Worm (Caenorhabditis elegans): ENCODE measurements around the gene grl-3.

Gene grl-3

ce11 chrV:11410902-11411561 lies at the start of gene grl-3, which contains the start of gene K03B8.8:
TSS of gene grl-3 (plus strand) at chrV:11411511.
TSS of gene K03B8.8 (minus strand) at chrV:11411002.
- TF ChIP-seq T22C8.4 (GFP tag; IDR thresholded peaks at IDR 0.05): no peak
- no peak for TF ChIP-seq ztf-29 (GFP tag; IDR thresholded peaks at IDR 0.05)
- no peak for TF ChIP-seq cog-1 (tag; optimal IDR thresholded peaks at IDR 0.05)
- no peak for TF ChIP-seq ref-1 (GFP tag; conservative IDR thresholded peaks at IDR 0.05)
- TF ChIP-seq ztf-23 (GFP tag; IDR thresholded peaks at IDR 0.05): no peak
- no peak for TF ChIP-seq med-1 (GFP tag; optimal IDR thresholded peaks at IDR 0.05; ENCODE audit: insufficient read depth)
- no peak for TF ChIP-seq tab-1 (GFP tag; IDR thresholded peaks at IDR 0.05)
- TF ChIP-seq klf-2 (GFP tag; conservative IDR thresholded peaks at IDR 0.05): no peak
- no peak for TF ChIP-seq flt-1 (GFP tag; IDR thresholded peaks at IDR 0.05)

- no peak for TF ChIP-seq ztf-23 (GFP tag; IDR thresholded peaks at IDR 0.05)
- TF ChIP-seq tab-1 (GFP tag; IDR thresholded peaks at IDR 0.05): no peak
- no peak for TF ChIP-seq flt-1 (GFP tag; IDR thresholded peaks at IDR 0.05)
- TF ChIP-seq ref-1 (GFP tag; conservative IDR thresholded peaks at IDR 0.05): no peak
- TF ChIP-seq T22C8.4 (GFP tag; IDR thresholded peaks at IDR 0.05): no peak
- no peak for TF ChIP-seq klf-2 (GFP tag; conservative IDR thresholded peaks at IDR 0.05)
- no peak for TF ChIP-seq ztf-29 (GFP tag; IDR thresholded peaks at IDR 0.05)
- no peak for TF ChIP-seq cog-1 (tag; optimal IDR thresholded peaks at IDR 0.05)
These were observed 47.7 kb upstream of the grl-3 start for ce11 chrV:11363575-11363974.

- no peak for TF ChIP-seq klf-2 (GFP tag; conservative IDR thresholded peaks at IDR 0.05)
- TF ChIP-seq flt-1 (GFP tag; IDR thresholded peaks at IDR 0.05): no peak
- no peak for TF ChIP-seq ztf-29 (GFP tag; IDR thresholded peaks at IDR 0.05)
- TF ChIP-seq cog-1 (tag; optimal IDR thresholded peaks at IDR 0.05): no peak
- TF ChIP-seq tab-1 (GFP tag; IDR thresholded peaks at IDR 0.05): no peak
- no peak for TF ChIP-seq T22C8.4 (GFP tag; IDR thresholded peaks at IDR 0.05)
- no peak for TF ChIP-seq ref-1 (GFP tag; conservative IDR thresholded peaks at IDR 0.05)
- no peak for TF ChIP-seq ztf-23 (GFP tag; IDR thresholded peaks at IDR 0.05)
- no peak for TF ChIP-seq med-1 (GFP tag; optimal IDR thresholded peaks at IDR 0.05; ENCODE audit: insufficient read depth)
These were observed 45.2 kb upstream of the grl-3 start, which contains the start of gene dop-5 for ce11 chrV:11366129-11366528. TSS of gene dop-5 (minus strand) at chrV:11366229.

ce11 chrV:11372284-11372878 lies 38.9 kb upstream of the grl-3 start:
- no peak for TF ChIP-seq tab-1 (GFP tag; IDR thresholded peaks at IDR 0.05)
- no peak for TF ChIP-seq cog-1 (tag; optimal IDR thresholded peaks at IDR 0.05)
- TF ChIP-seq ztf-23 (GFP tag; IDR thresholded peaks at IDR 0.05): no peak
- no peak for TF ChIP-seq ref-1 (GFP tag; conservative IDR thresholded peaks at IDR 0.05)
- no peak for TF ChIP-seq med-1 (GFP tag; optimal IDR thresholded peaks at IDR 0.05; ENCODE audit: insufficient read depth)
- no peak for TF ChIP-seq flt-1 (GFP tag; IDR thresholded peaks at IDR 0.05)
- no peak for TF ChIP-seq klf-2 (GFP tag; conservative IDR thresholded peaks at IDR 0.05)
- no peak for TF ChIP-seq ztf-29 (GFP tag; IDR thresholded peaks at IDR 0.05)
- TF ChIP-seq T22C8.4 (GFP tag; IDR thresholded peaks at IDR 0.05): no peak

ce11 chrV:11373918-11374317 lies 37.4 kb upstream of the grl-3 start:
- no peak for TF ChIP-seq cog-1 (tag; optimal IDR thresholded peaks at IDR 0.05)
- no peak for TF ChIP-seq med-1 (GFP tag; optimal IDR thresholded peaks at IDR 0.05; ENCODE audit: insufficient read depth)
- TF ChIP-seq ztf-29 (GFP tag; IDR thresholded peaks at IDR 0.05): no peak
- TF ChIP-seq tab-1 (GFP tag; IDR thresholded peaks at IDR 0.05): no peak
- TF ChIP-seq ref-1 (GFP tag; conservative IDR thresholded peaks at IDR 0.05): no peak
- TF ChIP-seq T22C8.4 (GFP tag; IDR thresholded peaks at IDR 0.05): no peak
- no peak for TF ChIP-seq ztf-23 (GFP tag; IDR thresholded peaks at IDR 0.05)
- no peak for TF ChIP-seq flt-1 (GFP tag; IDR thresholded peaks at IDR 0.05)
- TF ChIP-seq klf-2 (GFP tag; conservative IDR thresholded peaks at IDR 0.05): no peak

ce11 chrV:11375150-11375792 lies 36.0 kb upstream of the grl-3 start, which contains the start of gene cnb-1:
TSS of gene cnb-1 (plus strand) at chrV:11375742.
- TF ChIP-seq med-1 (GFP tag; optimal IDR thresholded peaks at IDR 0.05; ENCODE audit: insufficient read depth): no peak
- no peak for TF ChIP-seq klf-2 (GFP tag; conservative IDR thresholded peaks at IDR 0.05)
- TF ChIP-seq T22C8.4 (GFP tag; IDR thresholded peaks at IDR 0.05): peak; percentile 63
- no peak for TF ChIP-seq ztf-29 (GFP tag; IDR thresholded peaks at IDR 0.05)
- TF ChIP-seq tab-1 (GFP tag; IDR thresholded peaks at IDR 0.05): no peak
- no peak for TF ChIP-seq cog-1 (tag; optimal IDR thresholded peaks at IDR 0.05)
- no peak for TF ChIP-seq ref-1 (GFP tag; conservative IDR thresholded peaks at IDR 0.05)

- TF ChIP-seq med-1 (GFP tag; optimal IDR thresholded peaks at IDR 0.05; ENCODE audit: insufficient read depth) (no peak), flt-1 (GFP tag; IDR thresholded peaks at IDR 0.05) (no peak), T22C8.4 (GFP tag; IDR thresholded peaks at IDR 0.05) (no peak), cog-1 (tag; optimal IDR thresholded peaks at IDR 0.05) (no peak), ztf-23 (GFP tag; IDR thresholded peaks at IDR 0.05) (no peak), ref-1 (GFP tag; conservative IDR thresholded peaks at IDR 0.05) (no peak), ztf-29 (GFP tag; IDR thresholded peaks at IDR 0.05) (no peak), tab-1 (GFP tag; IDR thresholded peaks at IDR 0.05) (no peak), klf-2 (GFP tag; conservative IDR thresholded peaks at IDR 0.05) (no peak)
These were observed 32.0 kb upstream of the grl-3 start for ce11 chrV:11379341-11379740.

- TF ChIP-seq ref-1 (GFP tag; conservative IDR thresholded peaks at IDR 0.05): no peak
- no peak for TF ChIP-seq cog-1 (tag; optimal IDR thresholded peaks at IDR 0.05)
- no peak for TF ChIP-seq flt-1 (GFP tag; IDR thresholded peaks at IDR 0.05)
These were observed 30.7 kb upstream of the grl-3 start for ce11 chrV:11380571-11380970.

- TF ChIP-seq flt-1 (GFP tag; IDR thresholded peaks at IDR 0.05) (no peak), med-1 (GFP tag; optimal IDR thresholded peaks at IDR 0.05; ENCODE audit: insufficient read depth) (no peak), klf-2 (GFP tag; conservative IDR thresholded peaks at IDR 0.05) (no peak), ztf-23 (GFP tag; IDR thresholded peaks at IDR 0.05) (no peak), tab-1 (GFP tag; IDR thresholded peaks at IDR 0.05) (no peak), T22C8.4 (GFP tag; IDR thresholded peaks at IDR 0.05) (no peak), cog-1 (tag; optimal IDR thresholded peaks at IDR 0.05) (no peak), ztf-29 (GFP tag; IDR thresholded peaks at IDR 0.05) (no peak), ref-1 (GFP tag; conservative IDR thresholded peaks at IDR 0.05) (no peak)
These were observed 28.3 kb upstream of the grl-3 start, which contains the start of gene F55C10.5 for ce11 chrV:11383032-11383431. TSS of gene F55C10.5 (plus strand) at chrV:11383105.
